Fruit fly (Drosophila melanogaster): ENCODE measurements around the gene Spn28Dc.

Spn28Dc gene

dm6 chr2L:7998080-7998457, 8.9 kb downstream of the Spn28Dc start, which contains the start of gene CG7227:
Gene CG7227, minus strand, starts transcription at chr2L:7998151.
- TF ChIP-seq pdm3 (GFP tag; optimal IDR thresholded peaks at IDR 0.05), result no peak
- no peak for TF ChIP-seq Hr4 (GFP tag; optimal IDR thresholded peaks at IDR 0.05)
- no peak for TF ChIP-seq Sox14 (GFP tag; optimal IDR thresholded peaks at IDR 0.05)
- no peak for TF ChIP-seq dac (GFP tag; optimal IDR thresholded peaks at IDR 0.05)
- TF ChIP-seq CG34406 (GFP tag; optimal IDR thresholded peaks at IDR 0.05), result no peak
- TF ChIP-seq CG11902 (GFP tag; optimal IDR thresholded peaks at IDR 0.05), result no peak
- no peak for TF ChIP-seq CG4318 (GFP tag; optimal IDR thresholded peaks at IDR 0.05)
- TF ChIP-seq CG11762 (GFP tag; optimal IDR thresholded peaks at IDR 0.05; ENCODE audit: insufficient read depth), result no peak
- TF ChIP-seq svp (GFP tag), result no peak
- TF ChIP-seq salr (GFP tag; optimal IDR thresholded peaks at IDR 0.05), result no peak
- TF ChIP-seq fkh (GFP tag; optimal IDR thresholded peaks at IDR 0.05), result no peak
- no peak for TF ChIP-seq ss (GFP tag; optimal IDR thresholded peaks at IDR 0.05)
- TF ChIP-seq CG32006 (GFP tag; optimal IDR thresholded peaks at IDR 0.05), result no peak
- no peak for TF ChIP-seq CG8632 (GFP tag; optimal IDR thresholded peaks at IDR 0.05)
- TF ChIP-seq Smox (GFP tag; optimal IDR thresholded peaks at IDR 0.05), result no peak
- TF ChIP-seq CG7368 (GFP tag; optimal IDR thresholded peaks at IDR 0.05), result no peak

DNA sequence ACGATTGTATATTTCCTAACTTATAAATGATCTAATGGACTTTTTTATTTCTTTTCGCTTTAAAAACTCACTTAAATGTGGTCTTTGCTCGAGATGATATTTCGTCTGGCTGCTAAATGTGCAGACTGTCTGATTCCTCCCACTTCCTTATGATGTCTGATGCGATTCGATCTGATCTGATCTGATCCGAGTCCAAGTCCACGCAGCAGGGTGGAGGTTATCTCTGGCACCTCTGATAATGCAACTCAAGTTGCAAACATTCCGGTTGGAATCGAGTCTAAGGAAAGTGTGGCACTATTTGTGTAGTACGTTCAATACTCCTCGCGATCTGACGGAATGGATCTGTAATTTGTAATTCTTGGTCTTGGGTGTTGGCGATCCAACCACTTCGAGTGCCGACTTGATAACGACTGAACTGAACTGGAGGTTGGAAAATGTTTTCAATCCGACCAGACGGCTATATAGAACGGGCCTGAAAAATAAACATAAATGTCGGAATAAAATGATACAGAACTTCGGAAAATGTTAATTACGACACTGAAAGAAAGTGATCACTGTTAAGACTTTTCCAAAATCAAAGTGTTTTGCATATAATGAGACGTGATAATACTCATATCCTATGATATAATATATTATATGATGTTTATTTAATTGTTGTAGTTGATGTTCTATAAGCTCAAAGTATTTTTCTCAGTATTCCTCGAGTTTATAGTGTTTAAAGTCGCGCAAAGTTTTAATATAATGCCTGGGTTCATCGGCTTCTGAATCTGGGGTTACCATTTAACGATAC, 9.5 kb downstream of the Spn28Dc start:
- peak; percentile 4 for TF ChIP-seq CG7368 (GFP tag; optimal IDR thresholded peaks at IDR 0.05)
- TF ChIP-seq Eip93F (GFP tag; optimal IDR thresholded peaks at IDR 0.05), result no peak
- peak; percentile 68 for TF ChIP-seq Ets96B (tag; optimal IDR thresholded peaks at IDR 0.05)
- peak; percentile 78 for TF ChIP-seq Eip78C (GFP tag)
- TF ChIP-seq vri (GFP tag; optimal IDR thresholded peaks at IDR 0.05), result no peak
- TF ChIP-seq CG10669 (GFP tag; optimal IDR thresholded peaks at IDR 0.05), result peak; percentile 56
- peak; percentile 13 for TF ChIP-seq CG3919 (GFP tag; optimal IDR thresholded peaks at IDR 0.05)
- TF ChIP-seq svp (GFP tag), result peak; percentile 97
- TF ChIP-seq Smox (GFP tag; optimal IDR thresholded peaks at IDR 0.05), result no peak
- TF ChIP-seq OdsH (GFP tag; optimal IDR thresholded peaks at IDR 0.05), result peak; percentile 35
- TF ChIP-seq ss (GFP tag; optimal IDR thresholded peaks at IDR 0.05), result peak in 1 of 2 experiments; percentile 50
- TF ChIP-seq Met (GFP tag; optimal IDR thresholded peaks at IDR 0.05), result no peak
- TF ChIP-seq CG8119 (GFP tag; IDR thresholded peaks at IDR 0.05), result no peak
- 0 out of 2 replicates have a peak, but pooled peaks have one; percentile 9 for TF ChIP-seq CG15336 (GFP tag; IDR thresholded peaks at IDR 0.05)
- peak; percentile 30 for TF ChIP-seq CG6276 (GFP tag; optimal IDR thresholded peaks at IDR 0.05)
- peak; percentile 34 for TF ChIP-seq acj6 (GFP tag; optimal IDR thresholded peaks at IDR 0.05)
- TF ChIP-seq CG6163 (GFP tag; IDR thresholded peaks at IDR 0.05), result peak; percentile 39; the same call in 1 of the 3 replicates
- peak; percentile 67 for TF ChIP-seq eg (GFP tag; IDR thresholded peaks at IDR 0.05)
- 0 out of 2 replicates have a peak, but pooled peaks have one; percentile 13 for TF ChIP-seq Gug (GFP tag; IDR thresholded peaks at IDR 0.05)
- TF ChIP-seq CG6808 (GFP tag; optimal IDR thresholded peaks at IDR 0.05), result peak; percentile 26
- TF ChIP-seq CG8632 (GFP tag; optimal IDR thresholded peaks at IDR 0.05), result peak; percentile 12
- peak; percentile 23 for TF ChIP-seq CG9139 (GFP tag; optimal IDR thresholded peaks at IDR 0.05)
- TF ChIP-seq CG3032 (tag; optimal IDR thresholded peaks at IDR 0.05), result peak; percentile 49
- TF ChIP-seq CG32006 (GFP tag; optimal IDR thresholded peaks at IDR 0.05), result peak; percentile 49
- no peak for TF ChIP-seq pdm3 (GFP tag; optimal IDR thresholded peaks at IDR 0.05)
- TF ChIP-seq dsx (GFP tag; optimal IDR thresholded peaks at IDR 0.05; ENCODE audit: poor library complexity, severe bottlenecking), result peak; percentile 62
- TF ChIP-seq CG34406 (GFP tag; optimal IDR thresholded peaks at IDR 0.05), result peak; percentile 11
- TF ChIP-seq Hr4 (GFP tag; optimal IDR thresholded peaks at IDR 0.05), result peak; percentile 25
- TF ChIP-seq CG11762 (GFP tag; optimal IDR thresholded peaks at IDR 0.05; ENCODE audit: insufficient read depth), result peak; percentile 23
- TF ChIP-seq spab (GFP tag; optimal IDR thresholded peaks at IDR 0.05), result peak; percentile 50
- TF ChIP-seq CG1621 (tag; optimal IDR thresholded peaks at IDR 0.05), result peak; percentile 9
- TF ChIP-seq CG6792 (GFP tag; optimal IDR thresholded peaks at IDR 0.05), result peak; percentile 32
- no peak for TF ChIP-seq CG4318 (GFP tag; optimal IDR thresholded peaks at IDR 0.05)
